Fruit fly (Drosophila melanogaster) whole organism, embryonic: ENCODE measurements around the gene PIG-B.

ENCODE experiments used
- ATbp ChIP-seq: fragments of 200-800 bp; sonication (Bioruptor generic); optimal IDR thresholded peaks from 2 replicates; lab custom pipeline; 2017; ENCODE audit warnings: missing biosample characterization, mild to moderate bottlenecking, missing genetic modification characterization, missing genetic modification reagents
- Atf-2 ChIP-seq: fragments of 200-800 bp; sonication (Bioruptor generic); optimal IDR thresholded peaks from 2 replicates; lab custom pipeline; 2016; ENCODE audit warnings: missing biosample characterization, missing genetic modification characterization
- Atf6 ChIP-seq: fragments of 200-800 bp; sonication (Bioruptor generic); IDR thresholded peaks from 2 replicates; pipeline ENCODE4 v1.3.6; 2022; ENCODE audit warnings: missing biosample characterization, missing genetic modification characterization
- CG10267 ChIP-seq: fragments of 200-800 bp; sonication (Bioruptor generic); optimal IDR thresholded peaks from 2 replicates; lab custom pipeline; 2018; ENCODE audit warnings: missing biosample characterization, mild to moderate bottlenecking, missing genetic modification characterization, moderate library complexity
- CG10959 ChIP-seq: fragments of 200-800 bp; sonication (Bioruptor generic); IDR thresholded peaks from 2 replicates; pipeline ENCODE4 v1.3.6; 2022; ENCODE audit warnings: missing biosample characterization, missing genetic modification characterization
- CG11504 ChIP-seq: fragments of 200-800 bp; sonication (Bioruptor generic); optimal IDR thresholded peaks from 3 replicates; lab custom pipeline; 2019; ENCODE audit warnings: missing biosample characterization, mild to moderate bottlenecking, missing genetic modification characterization, moderate library complexity
- CG11560 ChIP-seq: fragments of 200-800 bp; sonication (Bioruptor generic); IDR thresholded peaks from 3 replicates; pipeline ENCODE4 v1.3.6; 2022; ENCODE audit warnings: missing biosample characterization, missing genetic modification characterization
- CG1233 ChIP-seq: fragments of 200-800 bp; sonication (Bioruptor generic); optimal IDR thresholded peaks from 4 replicates; lab custom pipeline; 2018; ENCODE audit warnings: missing biosample characterization, mild to moderate bottlenecking, missing genetic modification characterization
- CG12391 ChIP-seq: fragments of 200-800 bp; sonication (Bioruptor generic); optimal IDR thresholded peaks from 3 replicates; lab custom pipeline; 2018; ENCODE audit warnings: missing biosample characterization, mild to moderate bottlenecking, missing genetic modification characterization, moderate library complexity
- CG13775 ChIP-seq: fragments of 200-800 bp; sonication (Bioruptor generic); optimal IDR thresholded peaks from 3 replicates; lab custom pipeline; 2017; ENCODE audit warnings: missing biosample characterization, mild to moderate bottlenecking, missing genetic modification characterization
- CG15269 ChIP-seq: fragments of 200-800 bp; sonication (Bioruptor generic); optimal IDR thresholded peaks from 2 replicates; lab custom pipeline; 2018; ENCODE audit warnings: missing biosample characterization, mild to moderate bottlenecking, missing genetic modification characterization, moderate library complexity
- CG1529 ChIP-seq: fragments of 200-800 bp; sonication (Bioruptor generic); optimal IDR thresholded peaks from 3 replicates; lab custom pipeline; 2018; ENCODE audit warnings: missing biosample characterization, missing genetic modification characterization
- CG2129 ChIP-seq: fragments of 200-800 bp; sonication (Bioruptor generic); IDR thresholded peaks from 2 replicates; pipeline ENCODE4 v1.3.6; 2022; ENCODE audit warnings: missing biosample characterization, missing genetic modification characterization; ENCODE audit not compliant: partially characterized antibody
- CG2202 ChIP-seq: fragments of 200-800 bp; sonication (Bioruptor generic); optimal IDR thresholded peaks from 2 replicates; lab custom pipeline; 2018; ENCODE audit warnings: missing biosample characterization, mild to moderate bottlenecking, missing genetic modification characterization
- CG30020 ChIP-seq: fragments of 200-800 bp; optimal IDR thresholded peaks from 2 replicates; lab custom pipeline; 2019; ENCODE audit warnings: missing biosample characterization, mild to moderate bottlenecking, missing genetic modification characterization, moderate library complexity
- CG3065 ChIP-seq: fragments of 200-800 bp; sonication (Bioruptor generic); optimal IDR thresholded peaks from 2 replicates; lab custom pipeline; 2016; ENCODE audit warnings: missing biosample characterization, missing genetic modification characterization
- CG3281 ChIP-seq: fragments of 200-800 bp; sonication (Bioruptor generic); optimal IDR thresholded peaks from 3 replicates; lab custom pipeline; 2017; ENCODE audit warnings: missing biosample characterization, mild to moderate bottlenecking, missing genetic modification characterization
- CG3847 ChIP-seq: fragments of 200-800 bp; sonication (Bioruptor generic); IDR thresholded peaks from 2 replicates; pipeline ENCODE4 v1.3.6; 2022; ENCODE audit warnings: missing biosample characterization, missing genetic modification characterization
- CG43689 ChIP-seq: fragments of 200-800 bp; sonication (Bioruptor generic); IDR thresholded peaks from 2 replicates; pipeline ENCODE4 v1.3.6; 2022; ENCODE audit warnings: missing biosample characterization, missing genetic modification characterization
- CG4854 ChIP-seq: fragments of 200-800 bp; sonication (Bioruptor generic); optimal IDR thresholded peaks from 2 replicates; lab custom pipeline; 2016; ENCODE audit warnings: missing biosample characterization, missing genetic modification characterization, inconsistent platforms
- CG6765 ChIP-seq: fragments of 200-800 bp; sonication (Bioruptor generic); optimal IDR thresholded peaks from 3 replicates; lab custom pipeline; 2017; ENCODE audit warnings: missing biosample characterization, mild to moderate bottlenecking, missing genetic modification characterization
- CG7357 ChIP-seq: fragments of 200-800 bp; sonication (Bioruptor generic); IDR thresholded peaks from 3 replicates; pipeline ENCODE4 v1.3.6; 2022; ENCODE audit warnings: missing biosample characterization, missing genetic modification characterization
- CG8944 ChIP-seq: fragments of 200-800 bp; sonication (Bioruptor generic); optimal IDR thresholded peaks from 3 replicates; lab custom pipeline; 2016; ENCODE audit warnings: missing biosample characterization, missing genetic modification characterization
- CG9215 ChIP-seq: fragments of 200-800 bp; sonication (Bioruptor generic); IDR thresholded peaks from 2 replicates; pipeline ENCODE4 v1.3.6; 2022; ENCODE audit warnings: missing biosample characterization, missing genetic modification characterization
- CrebB ChIP-seq: fragments of 200-800 bp; sonication (Bioruptor generic); optimal IDR thresholded peaks from 3 replicates; lab custom pipeline; 2018; ENCODE audit warnings: missing biosample characterization, mild to moderate bottlenecking, missing genetic modification characterization
- H2.0 ChIP-seq: fragments of 200-800 bp; sonication (Bioruptor generic); IDR thresholded peaks from 2 replicates; pipeline ENCODE4 v1.3.6; 2022; ENCODE audit warnings: missing biosample characterization, missing genetic modification characterization
- HHEX ChIP-seq: fragments of 200-800 bp; sonication (Bioruptor generic); optimal IDR thresholded peaks from 3 replicates; lab custom pipeline; 2017; ENCODE audit warnings: missing biosample characterization, mild to moderate bottlenecking, missing genetic modification characterization, missing genetic modification reagents
- HLH54F ChIP-seq: fragments of 200-800 bp; sonication (Bioruptor generic); optimal IDR thresholded peaks from 3 replicates; lab custom pipeline; 2016; ENCODE audit warnings: missing biosample characterization, missing genetic modification characterization
- HmgZ ChIP-seq: fragments of 200-800 bp; sonication (Bioruptor generic); optimal IDR thresholded peaks from 2 replicates; lab custom pipeline; 2018; ENCODE audit warnings: missing biosample characterization, mild to moderate bottlenecking, missing genetic modification characterization
- Hr3 ChIP-seq: fragments of 200-800 bp; sonication (Bioruptor generic); optimal IDR thresholded peaks from 3 replicates; lab custom pipeline; 2016; ENCODE audit warnings: missing biosample characterization, missing genetic modification characterization
- MESR4 ChIP-seq: fragments of 200-800 bp; sonication (Bioruptor generic); optimal IDR thresholded peaks from 2 replicates; lab custom pipeline; 2018; ENCODE audit warnings: missing biosample characterization, mild to moderate bottlenecking, missing genetic modification characterization, moderate library complexity
- Ravus ChIP-seq: fragments of 200-800 bp; sonication (Bioruptor generic); IDR thresholded peaks from 2 replicates; pipeline ENCODE4 v1.3.6; 2022; ENCODE audit warnings: missing biosample characterization, missing genetic modification characterization
- Scr ChIP-seq: fragments of 200-800 bp; sonication (Bioruptor generic); IDR thresholded peaks from 2 replicates; pipeline ENCODE4 v1.3.6; 2022; ENCODE audit warnings: missing biosample characterization, missing genetic modification characterization; ENCODE audit not compliant: partially characterized antibody
- Six4 ChIP-seq: fragments of 200-800 bp; sonication (Bioruptor generic); optimal IDR thresholded peaks from 2 replicates; lab custom pipeline; 2016; ENCODE audit warnings: missing biosample characterization, missing genetic modification characterization
- Sry-β ChIP-seq: fragments of 200-800 bp; sonication (Bioruptor generic); optimal IDR thresholded peaks from 2 replicates; lab custom pipeline; 2018; ENCODE audit warnings: missing biosample characterization, mild to moderate bottlenecking, missing genetic modification characterization, moderate library complexity
- ac ChIP-seq: fragments of 200-800 bp; sonication (Bioruptor generic); optimal IDR thresholded peaks from 3 replicates; lab custom pipeline; 2017; ENCODE audit warnings: missing biosample characterization, mild to moderate bottlenecking, missing genetic modification characterization
- ap ChIP-seq: fragments of 200-800 bp; sonication (Bioruptor generic); IDR thresholded peaks from 2 replicates; pipeline ENCODE4 v1.3.6; 2022; ENCODE audit warnings: missing biosample characterization, missing genetic modification characterization
- bigmax ChIP-seq: fragments of 200-800 bp; sonication (Bioruptor generic); optimal IDR thresholded peaks from 2 replicates; lab custom pipeline; 2018; ENCODE audit warnings: missing biosample characterization, mild to moderate bottlenecking, missing genetic modification characterization
- croc ChIP-seq: fragments of 200-800 bp; sonication (Bioruptor generic); conservative IDR thresholded peaks from 3 replicates; pipeline ENCODE4 v1.3.6; 2022; ENCODE audit warnings: missing biosample characterization, missing genetic modification characterization
- gce ChIP-seq: fragments of 200-800 bp; sonication (Bioruptor generic); IDR thresholded peaks from 3 replicates; pipeline ENCODE4 v1.3.6; 2022; ENCODE audit warnings: missing biosample characterization, missing genetic modification characterization
- gem ChIP-seq: fragments of 200-800 bp; sonication (Bioruptor generic); optimal IDR thresholded peaks from 2 replicates; lab custom pipeline; 2019; ENCODE audit warnings: missing biosample characterization, mild to moderate bottlenecking, missing genetic modification characterization, moderate library complexity
- h ChIP-seq: fragments of >200 bp; optimal IDR thresholded peaks from 2 replicates; lab custom pipeline; 2017
- inv ChIP-seq: fragments of 200-800 bp; sonication (Bioruptor generic); IDR thresholded peaks from 2 replicates; pipeline ENCODE4 v1.3.6; 2022; ENCODE audit warnings: missing biosample characterization, missing genetic modification characterization; ENCODE audit not compliant: partially characterized antibody
- nerfin-1 ChIP-seq: fragments of 200-800 bp; sonication (Bioruptor generic); optimal IDR thresholded peaks from 3 replicates; lab custom pipeline; 2019; ENCODE audit warnings: missing biosample characterization, mild to moderate bottlenecking, missing genetic modification characterization, moderate library complexity
- phol ChIP-seq: fragments of 200-800 bp; sonication (Bioruptor generic); optimal IDR thresholded peaks from 3 replicates; lab custom pipeline; 2018; ENCODE audit warnings: missing biosample characterization, mild to moderate bottlenecking, missing genetic modification characterization, moderate library complexity
- prd ChIP-seq, 3 experiments: fragments of >200 bp in 2 of 3; fragments of 200-800 bp in 1 of 3; sonication (Bioruptor generic) in 1 of 3; optimal IDR thresholded peaks in 2 of 3; IDR thresholded peaks in 1 of 3; 2 replicates in 2 of 3; 3 replicates in 1 of 3; pipeline versions ENCODE4 v1.3.6 to Lab custom; 2017 to 2022; ENCODE audit warnings: missing biosample characterization in 1 of 3, missing genetic modification characterization in 1 of 3
- run ChIP-seq: fragments of 200-800 bp; sonication (Bioruptor generic); optimal IDR thresholded peaks from 3 replicates; lab custom pipeline; 2018; ENCODE audit warnings: missing biosample characterization, mild to moderate bottlenecking, missing genetic modification characterization
- ssp ChIP-seq: fragments of 200-800 bp; sonication (Bioruptor generic); IDR thresholded peaks from 2 replicates; pipeline ENCODE4 v1.3.6; 2022; ENCODE audit warnings: missing biosample characterization, missing genetic modification characterization
- tx ChIP-seq: fragments of 200-800 bp; sonication (Bioruptor generic); optimal IDR thresholded peaks from 2 replicates; lab custom pipeline; 2016; ENCODE audit warnings: missing biosample characterization, missing genetic modification characterization

PIG-B gene

DNA sequence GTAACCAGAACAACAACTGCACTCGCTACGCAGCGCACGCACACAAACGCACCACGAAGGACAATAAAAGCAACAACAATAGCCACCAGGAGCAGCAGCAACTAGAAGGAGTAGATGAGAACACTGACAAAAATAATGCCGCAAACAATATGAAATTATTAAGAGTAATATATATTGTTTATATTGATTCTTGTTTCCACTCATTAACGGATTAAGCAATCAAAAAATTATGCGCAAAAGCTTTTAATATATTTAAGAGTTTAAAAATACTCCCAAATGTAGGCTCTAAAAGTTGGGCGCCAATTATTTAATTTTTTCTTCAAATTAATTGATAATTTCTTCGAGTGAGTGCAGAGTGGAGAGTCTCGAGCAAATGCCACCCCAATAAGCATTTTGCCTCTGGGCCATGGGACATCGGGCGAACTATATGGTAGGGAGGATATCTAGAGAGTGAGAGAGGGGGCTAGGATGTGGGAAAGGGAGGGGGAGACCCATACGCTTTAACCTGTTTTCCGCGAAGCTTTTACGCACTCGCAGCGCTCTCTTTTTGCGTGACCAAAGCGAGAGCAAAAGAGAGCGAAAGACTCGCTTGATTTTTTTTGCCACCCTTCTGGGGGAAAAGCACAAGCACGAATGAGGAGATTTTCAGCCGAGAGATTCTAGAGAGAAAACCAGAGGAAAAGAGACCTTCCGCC is 13.9 kb downstream of the PIG-B start, which contains the start of gene Rdh (continued):
- TF ChIP-seq CG8944 (no peak), Sry-β (no peak), Six4 (GFP tag; lab: Kevin White, UChicago) (peak; percentile 68), Hr3 (GFP tag; lab: Kevin White, UChicago) (peak; percentile 73), CG3281 (GFP tag; lab: Kevin White, UChicago) (peak; percentile 87), HLH54F (GFP tag; lab: Kevin White, UChicago) (peak; percentile 34), gem (tag; lab: Kevin White, UChicago) (peak; percentile 90), CG2202 (tag; lab: Kevin White, UChicago) (peak; percentile 45), CG13775 (GFP tag; lab: Kevin White, UChicago) (peak; percentile 82), H2.0 (GFP tag; lab: Robert Waterston, UW) (no peak), CG6765 (GFP tag; lab: Kevin White, UChicago) (peak; percentile 73), CG2129 (GFP tag; lab: Robert Waterston, UW) (no peak), bigmax (GFP tag; lab: Kevin White, UChicago) (no peak), tx (GFP tag; lab: Kevin White, UChicago) (no peak), CG30020 (peak; percentile 37), CG4854 (GFP tag; lab: Kevin White, UChicago) (peak; percentile 21), h (lab: Kevin White, UChicago) (no peak), HHEX (peak; percentile 84), Scr (GFP tag; lab: Robert Waterston, UW) (no peak), croc (peak; percentile 54; the same call in 2 of the 3 replicates), CG10959 (GFP tag; lab: Robert Waterston, UW) (0 out of 2 replicates have a peak, but pooled peaks have one; percentile 12), CG7357 (peak; percentile 49; the same call in 2 of the 3 replicates), ATbp (GFP tag; lab: Kevin White, UChicago) (peak; percentile 82), inv (GFP tag; lab: Robert Waterston, UW) (no peak), CG3847 (GFP tag; lab: Robert Waterston, UW) (peak; percentile 68), nerfin-1 (tag; lab: Kevin White, UChicago) (peak; percentile 80), prd (optimal IDR thresholded peaks at IDR 0.05; lab: Kevin White, UChicago) (no peak), prd (GFP tag; IDR thresholded peaks at IDR 0.05; lab: Robert Waterston, UW) (peak; percentile 79), CG43689 (no peak), CG15269 (tag; lab: Kevin White, UChicago) (peak; percentile 87), CG3065 (GFP tag; lab: Kevin White, UChicago) (peak; percentile 15), ac (GFP tag; lab: Kevin White, UChicago) (no peak), Atf6 (GFP tag; lab: Robert Waterston, UW) (peak; percentile 87), phol (tag; lab: Kevin White, UChicago) (peak; percentile 81), MESR4 (GFP tag; lab: Kevin White, UChicago) (no peak), CG9215 (peak; percentile 65; the same call in 1 of the 2 replicates), gce (GFP tag; lab: Robert Waterston, UW) (no peak), ssp (GFP tag; lab: Robert Waterston, UW) (peak; percentile 62), CG12391 (tag; lab: Kevin White, UChicago) (peak; percentile 85), CrebB (tag; lab: Kevin White, UChicago) (peak; percentile 61), CG11560 (tag; lab: Robert Waterston, UW) (peak; percentile 57; the same call in 1 of the 3 replicates), CG1233 (GFP tag; lab: Kevin White, UChicago) (peak; percentile 59), Atf-2 (GFP tag; lab: Kevin White, UChicago) (no peak), HmgZ (tag; lab: Kevin White, UChicago) (peak; percentile 32), CG1529 (GFP tag; lab: Kevin White, UChicago) (peak; percentile 70), Ravus (peak; percentile 23), ap (GFP tag; lab: Robert Waterston, UW) (0 out of 2 replicates have a peak, but pooled peaks have one; percentile 12), CG11504 (tag; lab: Kevin White, UChicago) (peak; percentile 88), run (tag; lab: Kevin White, UChicago) (peak; percentile 57), CG10267 (tag; lab: Kevin White, UChicago) (peak; percentile 80)
